Worm (Caenorhabditis elegans): ENCODE data around the gene T24F1.4.

DNA sequence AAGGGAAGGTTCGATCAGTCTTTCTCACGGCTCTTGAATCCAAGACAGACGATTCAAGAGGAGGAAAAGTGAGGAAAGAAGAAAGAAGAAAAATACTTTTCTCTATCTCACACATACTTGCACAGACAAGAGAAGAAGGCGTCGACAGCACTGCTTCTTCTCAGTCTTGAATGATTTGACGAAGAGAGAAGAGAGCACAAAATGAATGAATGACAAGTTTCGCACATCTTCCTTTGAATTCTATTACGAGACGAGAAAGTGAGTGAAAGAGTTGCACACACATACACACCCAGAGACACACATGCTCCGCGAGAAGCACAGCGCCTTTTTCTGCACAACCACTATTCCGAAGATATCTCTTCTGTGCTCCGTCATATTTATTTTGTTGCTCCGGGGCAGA is 21.6 kb upstream of the T24F1.4 start:
- TF ChIP-seq ZK185.1 (tag; optimal IDR thresholded peaks at IDR 0.05; ENCODE audit: poor library complexity, severe bottlenecking): no peak
- no peak for TF ChIP-seq nhr-90 (tag; optimal IDR thresholded peaks at IDR 0.05)
- TF ChIP-seq mxl-1 (tag; optimal IDR thresholded peaks at IDR 0.05): no peak
- TF ChIP-seq snpc-4 (GFP tag; optimal IDR thresholded peaks at IDR 0.05): no peak
- TF ChIP-seq snpc-4 (tag; optimal IDR thresholded peaks at IDR 0.05): no peak
- no peak for TF ChIP-seq ztf-18 (tag; optimal IDR thresholded peaks at IDR 0.05)
- TF ChIP-seq somi-1 (GFP tag; optimal IDR thresholded peaks at IDR 0.05): no peak
- no peak for TF ChIP-seq let-607 (tag; optimal IDR thresholded peaks at IDR 0.05)
- no peak for TF ChIP-seq B0019.2 (GFP tag; conservative IDR thresholded peaks at IDR 0.05)
- TF ChIP-seq efl-1 (GFP tag; optimal IDR thresholded peaks at IDR 0.05): no peak
- TF ChIP-seq ztf-22 (GFP tag; optimal IDR thresholded peaks at IDR 0.05): no peak
- TF ChIP-seq lin-26 (GFP tag; IDR thresholded peaks at IDR 0.05): no peak
